Worm (Caenorhabditis elegans) whole organism, L4 larva: Measurements from ENCODE around the gene fbxb-9.

Source experiments
- aly-2 ChIP-seq: sonication (generic microtip); optimal IDR thresholded peaks from 2 replicates; lab custom pipeline; 2018; ENCODE audit warnings: missing biosample characterization, missing genetic modification characterization
- ceh-28 ChIP-seq: fragments of 150-350 bp; optimal IDR thresholded peaks from 2 replicates; lab custom pipeline; 2014; ENCODE audit warnings: missing biosample characterization, missing genetic modification reagents, missing genetic modification characterization
- nhr-237 ChIP-seq: sonication (generic microtip); optimal IDR thresholded peaks from 2 replicates; lab custom pipeline; 2017; ENCODE audit warnings: missing biosample characterization, missing genetic modification characterization
- pqm-1 ChIP-seq: sonication (generic microtip); optimal IDR thresholded peaks from 2 replicates; lab custom pipeline; 2017; ENCODE audit warnings: missing biosample characterization, missing genetic modification characterization
- snpc-4 ChIP-seq: fragments of 150-350 bp; optimal IDR thresholded peaks from 2 replicates; lab custom pipeline; 2014; ENCODE audit warnings: missing biosample characterization, missing genetic modification characterization
- zag-1 ChIP-seq: fragments of 150-350 bp; optimal IDR thresholded peaks from 2 replicates; lab custom pipeline; 2014; ENCODE audit warnings: missing biosample characterization, missing genetic modification characterization

- TF ChIP-seq nhr-237 (tag; lab: Kevin White, UChicago) (no peak), pqm-1 (tag; lab: Kevin White, UChicago) (no peak), snpc-4 (tag; lab: Kevin White, UChicago) (no peak), zag-1 (tag; lab: Kevin White, UChicago) (no peak), ceh-28 (no peak), aly-2 (tag; lab: Kevin White, UChicago) (no peak)
Measured at ce11 chrIV:11164831-11165230, 2.5 kb upstream of the fbxb-9 start, which contains the start of gene C08F8.6.
